Worm (Caenorhabditis elegans): ENCODE results near the gene C16D9.4.

The C16D9.4 gene

DNA sequence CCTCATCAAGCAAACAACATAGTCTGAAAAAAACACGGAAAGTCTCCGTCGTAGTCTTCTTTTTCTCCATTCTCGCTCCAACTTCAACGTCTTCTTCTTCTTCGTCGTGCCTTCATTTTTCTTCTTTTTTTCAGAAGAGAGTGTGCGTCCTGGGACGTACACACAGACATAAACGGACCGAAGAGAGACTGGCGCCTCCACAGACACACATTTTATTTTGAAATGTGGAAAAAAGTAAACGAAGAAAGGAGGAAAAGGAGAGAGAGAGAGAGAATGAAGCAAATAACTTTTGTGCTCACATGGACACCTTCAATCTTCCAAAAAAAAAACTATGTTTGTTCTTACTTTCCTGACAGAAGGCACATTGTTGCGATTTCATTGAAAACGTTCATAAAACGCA, 27.5 kb downstream of the C16D9.4 start:
- TF ChIP-seq sptf-2 (GFP tag; optimal IDR thresholded peaks at IDR 0.05) = no peak
- no peak for TF ChIP-seq cebp-1 (GFP tag; IDR thresholded peaks at IDR 0.05)
- peak; percentile 1 for TF ChIP-seq cebp-1 (tag; optimal IDR thresholded peaks at IDR 0.05)

DNA sequence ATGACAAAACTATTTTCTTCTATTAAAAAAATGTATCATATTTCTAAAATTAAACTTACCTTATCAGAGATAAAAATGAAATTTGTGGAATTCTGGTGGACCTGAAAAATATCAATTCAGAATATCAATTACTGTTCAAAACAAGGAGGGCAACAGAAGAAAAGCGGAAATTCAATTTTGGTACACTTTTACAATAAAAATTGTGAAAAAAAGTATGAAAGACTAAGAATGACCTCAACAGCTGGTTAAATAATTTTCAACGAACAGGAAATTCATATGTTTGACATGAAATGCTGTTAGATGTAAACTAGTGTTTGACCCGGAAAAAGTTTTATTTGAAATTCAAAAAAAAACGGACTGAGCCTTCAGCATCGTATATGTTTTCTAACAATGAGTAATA, 28.8 kb downstream of the C16D9.4 start, which contains the start of gene K07C11.7:
TSS of gene K07C11.7 (minus strand) at position 101 of the 400 bp plus-strand sequence.
- TF ChIP-seq lin-26 (GFP tag; IDR thresholded peaks at IDR 0.05) (no peak), Y56A3A.18 (GFP tag; IDR thresholded peaks at IDR 0.05) (no peak)

DNA sequence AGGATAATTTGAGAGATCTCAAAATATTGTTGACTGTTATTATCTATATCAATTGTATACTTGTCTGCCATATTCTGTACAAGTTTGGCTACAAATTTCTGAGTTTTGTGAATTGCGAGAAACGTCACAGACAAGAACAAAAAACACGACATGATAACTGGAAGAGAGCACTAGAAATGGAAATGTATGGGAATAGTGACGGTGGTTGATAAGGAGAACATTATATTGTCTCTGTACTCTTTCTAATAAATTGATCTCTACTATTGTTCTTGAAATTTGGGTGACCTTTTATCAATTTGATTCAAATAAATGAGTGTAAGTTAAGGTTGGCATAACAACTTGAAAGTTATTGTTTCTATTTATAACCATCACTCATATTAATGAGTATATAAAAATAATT, 29.9 kb downstream of the C16D9.4 start:
- TF ChIP-seq F33H1.4 (GFP tag; IDR thresholded peaks at IDR 0.05) (no peak), nhr-80 (tag; optimal IDR thresholded peaks at IDR 0.05) (peak; percentile 67)

DNA sequence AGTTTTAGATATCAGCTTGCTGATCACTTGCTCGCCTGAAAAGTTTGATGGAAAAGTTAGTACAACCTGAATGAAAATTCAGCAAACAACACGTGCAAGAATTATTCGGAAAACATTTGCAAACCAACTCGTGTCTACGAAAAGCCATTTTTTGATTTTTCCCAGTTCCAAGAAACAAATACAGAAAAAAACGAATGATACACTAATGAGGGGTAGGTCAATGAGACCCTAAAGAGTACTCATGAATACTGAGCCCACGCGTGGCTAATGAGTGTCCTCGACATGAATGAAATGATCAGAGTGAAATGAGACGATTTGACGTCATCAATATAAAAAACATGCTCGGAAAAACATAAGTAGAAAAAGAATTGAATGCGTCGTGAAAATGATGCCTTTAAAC, 30.7 kb downstream of the C16D9.4 start:
- TF ChIP-seq F10E7.11 (tag; optimal IDR thresholded peaks at IDR 0.05) = no peak
- TF ChIP-seq nhr-179 (tag; optimal IDR thresholded peaks at IDR 0.05) = no peak
- no peak for TF ChIP-seq dpl-1 (GFP tag; optimal IDR thresholded peaks at IDR 0.05)
- TF ChIP-seq F23B12.7 (tag; optimal IDR thresholded peaks at IDR 0.05; ENCODE audit: insufficient read depth) = no peak
- TF ChIP-seq zfh-2 (GFP tag; conservative IDR thresholded peaks at IDR 0.05) = no peak
- no peak for TF ChIP-seq hmg-1.2 (GFP tag; IDR thresholded peaks at IDR 0.05)
- no peak for TF ChIP-seq egl-18 (GFP tag; IDR thresholded peaks at IDR 0.05)
- no peak for TF ChIP-seq ceh-91 (GFP tag; IDR thresholded peaks at IDR 0.05)
- TF ChIP-seq Y67H2A.10 (GFP tag; conservative IDR thresholded peaks at IDR 0.05) = no peak
- TF ChIP-seq C17E4.6 (GFP tag; IDR thresholded peaks at IDR 0.05) = no peak
- no peak for TF ChIP-seq pbrm-1 (GFP tag; IDR thresholded peaks at IDR 0.05)
- TF ChIP-seq ekl-4 (GFP tag; IDR thresholded peaks at IDR 0.05) = no peak
- no peak for TF ChIP-seq attf-3 (GFP tag; conservative IDR thresholded peaks at IDR 0.05)
- no peak for TF ChIP-seq nfyb-1 (GFP tag; IDR thresholded peaks at IDR 0.05)

DNA sequence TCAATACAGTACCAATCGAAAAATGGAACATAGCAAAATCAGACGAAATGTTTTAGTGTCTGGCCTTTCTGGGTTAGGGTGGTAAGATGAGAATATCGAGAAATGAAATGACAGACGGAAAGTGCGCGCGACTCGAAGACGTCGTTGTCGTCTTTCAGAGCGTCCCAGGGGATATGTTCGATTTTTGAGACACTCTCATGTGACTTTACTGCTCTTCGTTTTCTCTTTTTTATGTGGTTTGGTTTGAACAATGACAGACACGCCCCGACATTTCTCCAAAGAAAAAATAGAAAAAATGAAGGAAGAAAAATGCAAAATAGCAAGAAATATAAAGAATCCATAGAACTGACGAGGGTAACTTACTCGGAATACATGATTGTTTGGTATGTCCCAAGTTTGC, 32.2 kb downstream of the C16D9.4 start:
- TF ChIP-seq F55B11.4 (tag; optimal IDR thresholded peaks at IDR 0.05; ENCODE audit: borderline replicate concordance, insufficient read depth) (no peak), rcor-1 (GFP tag; IDR thresholded peaks at IDR 0.05) (no peak), zfh-2 (GFP tag; conservative IDR thresholded peaks at IDR 0.05) (no peak), ztf-3 (GFP tag; optimal IDR thresholded peaks at IDR 0.05) (no peak), F37B4.10 (GFP tag; IDR thresholded peaks at IDR 0.05) (no peak), nhr-179 (tag; optimal IDR thresholded peaks at IDR 0.05) (no peak), D2030.7 (GFP tag; IDR thresholded peaks at IDR 0.05) (no peak)

DNA sequence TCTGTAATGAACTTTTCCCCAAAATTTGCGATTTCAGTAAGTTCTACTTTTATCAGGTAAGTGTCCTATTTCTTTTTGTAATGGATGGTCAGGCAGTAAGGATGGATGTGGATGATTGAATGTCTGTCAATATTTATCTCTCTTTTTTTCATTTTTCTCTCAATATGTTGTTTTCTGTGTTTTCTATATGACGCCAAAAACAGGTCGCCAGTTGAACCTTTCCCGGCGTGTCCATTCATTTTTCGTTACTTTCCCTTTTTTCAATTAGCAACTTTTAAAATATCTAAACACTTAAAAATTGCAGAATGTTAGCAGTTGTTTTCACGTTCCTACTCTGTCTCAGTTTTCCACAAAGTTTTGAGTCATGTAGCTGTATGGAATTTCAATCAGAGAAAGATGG, 35.8 kb downstream of the C16D9.4 start, which contains the start of gene timp-1:
TSS of gene timp-1 (plus strand) at position 305 of the 400 bp plus-strand sequence.
- no peak for TF ChIP-seq T26A5.8 (tag; optimal IDR thresholded peaks at IDR 0.05)
- TF ChIP-seq ztf-28 (GFP tag; IDR thresholded peaks at IDR 0.05) = no peak
- TF ChIP-seq die-1 (tag; optimal IDR thresholded peaks at IDR 0.05) = no peak
- TF ChIP-seq K11D2.4 (GFP tag; IDR thresholded peaks at IDR 0.05) = no peak
- no peak for TF ChIP-seq tbp1 (GFP tag; optimal IDR thresholded peaks at IDR 0.05)
- TF ChIP-seq F22D6.2 (tag; optimal IDR thresholded peaks at IDR 0.05) = no peak
- no peak for TF ChIP-seq mel-28 (tag; optimal IDR thresholded peaks at IDR 0.05; ENCODE audit: borderline replicate concordance)
- no peak for TF ChIP-seq lsl-1 (GFP tag; optimal IDR thresholded peaks at IDR 0.05)
- TF ChIP-seq C06A6.2 (GFP tag; conservative IDR thresholded peaks at IDR 0.05) = no peak
- TF ChIP-seq attf-3 (GFP tag; conservative IDR thresholded peaks at IDR 0.05) = no peak
- no peak for TF ChIP-seq K12H6.12 (tag; optimal IDR thresholded peaks at IDR 0.05)
- TF ChIP-seq let-607 (tag; optimal IDR thresholded peaks at IDR 0.05) = no peak
- TF ChIP-seq snpc-4 (GFP tag; optimal IDR thresholded peaks at IDR 0.05) = no peak
- no peak for TF ChIP-seq snpc-4 (tag; optimal IDR thresholded peaks at IDR 0.05)
- no peak for TF ChIP-seq F33H1.4 (GFP tag; IDR thresholded peaks at IDR 0.05)
- no peak for TF ChIP-seq lin-35 (GFP tag; optimal IDR thresholded peaks at IDR 0.05)
- TF ChIP-seq nhr-90 (tag; optimal IDR thresholded peaks at IDR 0.05) = no peak
- TF ChIP-seq snpc-1.1 (tag; optimal IDR thresholded peaks at IDR 0.05; ENCODE audit: insufficient read depth) = no peak
